Fruit fly (Drosophila melanogaster): ENCODE measurements around the gene CG6276.

The CG6276 gene

DNA sequence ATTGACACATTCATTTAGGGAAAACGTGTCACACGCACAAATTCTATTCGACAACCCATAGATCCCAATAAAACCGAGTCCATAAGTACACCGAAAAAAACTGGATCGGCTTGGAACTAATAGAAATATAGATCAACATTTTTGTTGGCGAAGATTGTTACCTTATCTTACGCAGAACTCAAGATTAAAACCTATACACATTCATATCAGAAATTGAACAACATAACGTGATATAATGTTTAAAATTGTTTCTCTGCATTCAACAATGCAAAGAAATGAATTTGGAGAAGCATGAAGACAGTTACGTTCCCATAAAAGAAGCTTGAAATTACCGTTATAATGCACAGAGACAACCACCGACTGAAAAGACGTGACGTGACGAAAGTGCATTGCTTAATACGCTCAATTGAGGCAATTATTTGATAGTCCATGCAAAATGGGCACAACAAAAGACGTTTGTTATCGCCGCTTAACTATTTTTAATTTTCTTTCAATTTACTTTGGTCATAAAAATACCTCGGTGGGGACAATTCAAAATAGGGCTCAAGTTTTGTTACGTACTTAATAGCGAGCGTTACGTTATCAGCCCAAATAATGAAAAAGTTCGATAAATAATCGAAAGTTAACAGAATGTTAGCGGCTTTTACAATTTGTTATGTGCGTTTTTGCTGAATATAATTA lies 20.3 kb upstream of the CG6276 start, which contains the start of gene SerRS-m (continued):
- TF ChIP-seq CG43689 (GFP tag; IDR thresholded peaks at IDR 0.05): no peak
- TF ChIP-seq CG11398 (GFP tag; optimal IDR thresholded peaks at IDR 0.05): no peak
- TF ChIP-seq stwl (tag; optimal IDR thresholded peaks at IDR 0.05): no peak
- no peak for TF ChIP-seq CkIIα-i1 (GFP tag; IDR thresholded peaks at IDR 0.05)
- TF ChIP-seq pzg (GFP tag; optimal IDR thresholded peaks at IDR 0.05): peak; percentile 3
- TF ChIP-seq ro (GFP tag; IDR thresholded peaks at IDR 0.05): no peak
- TF ChIP-seq CG14014 (GFP tag; IDR thresholded peaks at IDR 0.05): no peak
- no peak for TF ChIP-seq CG8089 (GFP tag; optimal IDR thresholded peaks at IDR 0.05)
- no peak for TF ChIP-seq CG9797 (GFP tag; optimal IDR thresholded peaks at IDR 0.05)
- no peak for TF ChIP-seq CG5180 (GFP tag; optimal IDR thresholded peaks at IDR 0.05)
- TF ChIP-seq btn (GFP tag; optimal IDR thresholded peaks at IDR 0.05): no peak
- TF ChIP-seq Ravus (GFP tag; IDR thresholded peaks at IDR 0.05): no peak
- no peak for TF ChIP-seq CG8944 (GFP tag; optimal IDR thresholded peaks at IDR 0.05)
- TF ChIP-seq CG8281 (tag; optimal IDR thresholded peaks at IDR 0.05): no peak
- TF ChIP-seq Hr39 (optimal IDR thresholded peaks at IDR 0.05): no peak
- TF ChIP-seq ara (GFP tag; IDR thresholded peaks at IDR 0.05): no peak
- TF ChIP-seq Asciz (GFP tag; optimal IDR thresholded peaks at IDR 0.05): no peak
- TF ChIP-seq aop (GFP tag; IDR thresholded peaks at IDR 0.05): no peak
- TF ChIP-seq Opbp (GFP tag; IDR thresholded peaks at IDR 0.05; ENCODE audit: partially characterized antibody): no peak
- TF ChIP-seq peb (GFP tag; IDR thresholded peaks at IDR 0.05): no peak
- TF ChIP-seq cwo (GFP tag; optimal IDR thresholded peaks at IDR 0.05): no peak
- TF ChIP-seq D (optimal IDR thresholded peaks at IDR 0.05): no peak
- TF ChIP-seq D (GFP tag; optimal IDR thresholded peaks at IDR 0.05): no peak
- no peak for TF ChIP-seq Camta (GFP tag; optimal IDR thresholded peaks at IDR 0.05)
- no peak for TF ChIP-seq h (optimal IDR thresholded peaks at IDR 0.05)
- no peak for TF ChIP-seq pb (GFP tag; optimal IDR thresholded peaks at IDR 0.05)
- no peak for TF ChIP-seq CG18619 (GFP tag; optimal IDR thresholded peaks at IDR 0.05)
- no peak for TF ChIP-seq Nf-YB (GFP tag; optimal IDR thresholded peaks at IDR 0.05)
- TF ChIP-seq Hmr (GFP tag; optimal IDR thresholded peaks at IDR 0.05): no peak
- TF ChIP-seq otp (GFP tag; IDR thresholded peaks at IDR 0.05): no peak
- TF ChIP-seq wor (GFP tag; IDR thresholded peaks at IDR 0.05): no peak
- TF ChIP-seq Hr78 (GFP tag; optimal IDR thresholded peaks at IDR 0.05): no peak
- no peak for TF ChIP-seq E2f1 (GFP tag; IDR thresholded peaks at IDR 0.05)
- no peak for TF ChIP-seq Fer3 (tag; optimal IDR thresholded peaks at IDR 0.05)
- TF ChIP-seq zfh1 (GFP tag; IDR thresholded peaks at IDR 0.05): no peak
- peak in 1 of 2 experiments; percentile 62 for TF ChIP-seq bsh (GFP tag; optimal IDR thresholded peaks at IDR 0.05)
- TF ChIP-seq dmrt99B (tag; optimal IDR thresholded peaks at IDR 0.05): no peak
- TF ChIP-seq exex (tag; optimal IDR thresholded peaks at IDR 0.05): peak; percentile 0
- TF ChIP-seq row (GFP tag; IDR thresholded peaks at IDR 0.05): no peak
- no peak for TF ChIP-seq Awh (GFP tag; IDR thresholded peaks at IDR 0.05)
- no peak for TF ChIP-seq Hr3 (GFP tag; optimal IDR thresholded peaks at IDR 0.05)
- no peak for TF ChIP-seq fu2 (GFP tag; optimal IDR thresholded peaks at IDR 0.05)
- no peak for TF ChIP-seq CG2202 (tag; optimal IDR thresholded peaks at IDR 0.05)
- no peak for TF ChIP-seq CG3726 (GFP tag; IDR thresholded peaks at IDR 0.05)
- no peak for TF ChIP-seq Aef1 (GFP tag; IDR thresholded peaks at IDR 0.05)
- no peak for TF ChIP-seq nmo (GFP tag; optimal IDR thresholded peaks at IDR 0.05)
- no peak for TF ChIP-seq CG6854 (GFP tag; optimal IDR thresholded peaks at IDR 0.05)
- 0 out of 2 replicates have a peak, but pooled peaks have one; percentile 25 for TF ChIP-seq sna (GFP tag; IDR thresholded peaks at IDR 0.05; ENCODE audit: partially characterized antibody)
- TF ChIP-seq CG15514 (GFP tag; optimal IDR thresholded peaks at IDR 0.05): no peak
- no peak for TF ChIP-seq Sry-β (GFP tag; optimal IDR thresholded peaks at IDR 0.05)
- no peak for TF ChIP-seq tna (GFP tag; IDR thresholded peaks at IDR 0.05; ENCODE audit: partially characterized antibody)

Data from whole organism, embryonic.